Worm (Caenorhabditis elegans) whole organism, L2 larva: Measurements from ENCODE around the gene orc-5.

ENCODE experiments used
- R02D3.7 ChIP-seq: fragments of 150-350 bp; optimal IDR thresholded peaks from 2 replicates; lab custom pipeline; 2014; ENCODE audit warnings: missing biosample characterization, missing genetic modification characterization
- blmp-1 ChIP-seq: sonication (generic microtip); optimal IDR thresholded peaks from 2 replicates; lab custom pipeline; 2017; ENCODE audit warnings: missing genetic modification characterization, mild to moderate bottlenecking, missing compliant biosample characterization, antibody characterized with exemption, moderate library complexity; ENCODE audit not compliant: insufficient read depth
- unc-62 ChIP-seq: fragments of 150-350 bp; optimal IDR thresholded peaks from 2 replicates; lab custom pipeline; 2014; ENCODE audit warnings: missing biosample characterization, missing genetic modification reagents, missing genetic modification characterization

ce11 chrIV:10766071-10766470 is 31.7 kb upstream of the orc-5 start:
- no peak for TF ChIP-seq unc-62 (GFP tag; lab: Kevin White, UChicago)
- no peak for TF ChIP-seq blmp-1
- no peak for TF ChIP-seq R02D3.7
